Comparison of ENCODE assay signal across 4 fruit fly cellular contexts in genomic region chr3L:21224274-21224673, dm6.
TF ChIP-seq lines count a peak whose summit lies in the region.

No protein-coding gene starts in this region.

- no peak for TF ChIP-seq CTCF in whole organism, embryonic (GFP tag; optimal IDR thresholded peaks at IDR 0.05; lab: Kevin White, UChicago)

TF ChIP-seq in whole organism, adult, 20 proteins besides CTCF, POLR2A, EP300 and RAD21:
- no peak for TF ChIP-seq toe (GFP tag; optimal IDR thresholded peaks at IDR 0.05; lab: Kevin White, UChicago)
- no peak for TF ChIP-seq CG14711 (tag; optimal IDR thresholded peaks at IDR 0.05; lab: Kevin White, UChicago)
- no peak for TF ChIP-seq CG7101 (tag; optimal IDR thresholded peaks at IDR 0.05; lab: Kevin White, UChicago)
- TF ChIP-seq tj (GFP tag; optimal IDR thresholded peaks at IDR 0.05; lab: Kevin White, UChicago), result peak; percentile 5
- TF ChIP-seq bab1 (GFP tag; optimal IDR thresholded peaks at IDR 0.05; lab: Kevin White, UChicago), result no peak
- TF ChIP-seq CG7045 (GFP tag; optimal IDR thresholded peaks at IDR 0.05; lab: Kevin White, UChicago), result peak; percentile 4
- TF ChIP-seq pad (GFP tag; optimal IDR thresholded peaks at IDR 0.05; lab: Kevin White, UChicago), result no peak
- TF ChIP-seq CG1620 (GFP tag; optimal IDR thresholded peaks at IDR 0.05; lab: Kevin White, UChicago), result no peak
- peak; percentile 7 for TF ChIP-seq CG33017 (tag; optimal IDR thresholded peaks at IDR 0.05; lab: Kevin White, UChicago)
- TF ChIP-seq Crg-1 (GFP tag; optimal IDR thresholded peaks at IDR 0.05; lab: Kevin White, UChicago), result no peak
- TF ChIP-seq cic (GFP tag; optimal IDR thresholded peaks at IDR 0.05; lab: Kevin White, UChicago), result no peak
- TF ChIP-seq CG11617 (GFP tag; optimal IDR thresholded peaks at IDR 0.05; lab: Kevin White, UChicago), result peak; percentile 13

TF ChIP-seq in whole organism, embryonic, 481 proteins besides CTCF, POLR2A, EP300 and RAD21:
- TF ChIP-seq Chrac-16 (GFP tag; optimal IDR thresholded peaks at IDR 0.05; lab: Kevin White, UChicago) (no peak), gro (GFP tag; optimal IDR thresholded peaks at IDR 0.05; lab: Kevin White, UChicago) (no peak), CG31441 (GFP tag; IDR thresholded peaks at IDR 0.05; lab: Robert Waterston, UW) (peak; percentile 11; the same call in 1 of the 2 replicates), Kr (GFP tag; optimal IDR thresholded peaks at IDR 0.05; lab: Kevin White, UChicago) (no peak), CG11504 (tag; optimal IDR thresholded peaks at IDR 0.05; lab: Kevin White, UChicago) (peak; percentile 32), sima (GFP tag; optimal IDR thresholded peaks at IDR 0.05; lab: Kevin White, UChicago) (no peak), CG30403 (GFP tag; optimal IDR thresholded peaks at IDR 0.05; lab: Kevin White, UChicago) (peak; percentile 15), tll (GFP tag; optimal IDR thresholded peaks at IDR 0.05; lab: Kevin White, UChicago) (no peak), Xbp1 (GFP tag; optimal IDR thresholded peaks at IDR 0.05; lab: Kevin White, UChicago) (no peak), dmrt99B (tag; optimal IDR thresholded peaks at IDR 0.05; lab: Kevin White, UChicago) (peak; percentile 21), gem (tag; optimal IDR thresholded peaks at IDR 0.05; lab: Kevin White, UChicago) (peak; percentile 38)

TF ChIP-seq in whole organism, prepupa, 60 proteins besides CTCF, POLR2A, EP300 and RAD21 (continues in another document):
- TF ChIP-seq CG9139 (GFP tag; optimal IDR thresholded peaks at IDR 0.05; lab: Kevin White, UChicago) (no peak), cyc (GFP tag; optimal IDR thresholded peaks at IDR 0.05; lab: Kevin White, UChicago) (no peak), Eip75B (GFP tag; optimal IDR thresholded peaks at IDR 0.05; lab: Kevin White, UChicago) (no peak), CG8319 (GFP tag; optimal IDR thresholded peaks at IDR 0.05; lab: Kevin White, UChicago) (no peak), CG34406 (GFP tag; optimal IDR thresholded peaks at IDR 0.05; lab: Kevin White, UChicago) (no peak), CG8119 (GFP tag; IDR thresholded peaks at IDR 0.05; lab: Robert Waterston, UW) (peak; percentile 81), Ets96B (tag; optimal IDR thresholded peaks at IDR 0.05; lab: Kevin White, UChicago) (no peak), acj6 (GFP tag; optimal IDR thresholded peaks at IDR 0.05; lab: Kevin White, UChicago) (no peak), pdm3 (GFP tag; optimal IDR thresholded peaks at IDR 0.05; lab: Kevin White, UChicago) (peak; percentile 13), CG11762 (GFP tag; optimal IDR thresholded peaks at IDR 0.05; lab: Kevin White, UChicago; ENCODE audit: insufficient read depth) (peak; percentile 18), Eip93F (GFP tag; optimal IDR thresholded peaks at IDR 0.05; lab: Kevin White, UChicago) (no peak), CG32006 (GFP tag; optimal IDR thresholded peaks at IDR 0.05; lab: Kevin White, UChicago) (peak; percentile 91), CG8632 (GFP tag; optimal IDR thresholded peaks at IDR 0.05; lab: Kevin White, UChicago) (no peak), spab (GFP tag; optimal IDR thresholded peaks at IDR 0.05; lab: Kevin White, UChicago) (no peak), salr (GFP tag; optimal IDR thresholded peaks at IDR 0.05; lab: Kevin White, UChicago) (peak in 1 of 2 experiments; percentile 86), CG11902 (GFP tag; optimal IDR thresholded peaks at IDR 0.05; lab: Kevin White, UChicago) (no peak), Sox102F (GFP tag; optimal IDR thresholded peaks at IDR 0.05; lab: Kevin White, UChicago) (no peak), Sox14 (GFP tag; optimal IDR thresholded peaks at IDR 0.05; lab: Kevin White, UChicago) (peak; percentile 8), Lpt (GFP tag; optimal IDR thresholded peaks at IDR 0.05; lab: Kevin White, UChicago) (peak; percentile 40), Hr4 (GFP tag; optimal IDR thresholded peaks at IDR 0.05; lab: Kevin White, UChicago) (peak; percentile 68), esn (GFP tag; optimal IDR thresholded peaks at IDR 0.05; lab: Kevin White, UChicago) (no peak), achi (GFP tag; optimal IDR thresholded peaks at IDR 0.05; lab: Kevin White, UChicago) (peak; percentile 38), eg (GFP tag; IDR thresholded peaks at IDR 0.05; lab: Robert Waterston, UW) (peak; percentile 47; the same call in 2 of the 3 replicates), CG3919 (GFP tag; optimal IDR thresholded peaks at IDR 0.05; lab: Kevin White, UChicago) (peak; percentile 26), Sox15 (GFP tag; optimal IDR thresholded peaks at IDR 0.05; lab: Kevin White, UChicago) (no peak), CG1621 (tag; optimal IDR thresholded peaks at IDR 0.05; lab: Kevin White, UChicago) (no peak), CG6276 (GFP tag; optimal IDR thresholded peaks at IDR 0.05; lab: Kevin White, UChicago) (peak; percentile 88), dsx (GFP tag; optimal IDR thresholded peaks at IDR 0.05; lab: Kevin White, UChicago; ENCODE audit: poor library complexity, severe bottlenecking) (peak; percentile 6), Eip78C (GFP tag; lab: Kevin White, UChicago) (peak; percentile 86), net (GFP tag; optimal IDR thresholded peaks at IDR 0.05; lab: Kevin White, UChicago) (peak; percentile 59), CG4318 (GFP tag; optimal IDR thresholded peaks at IDR 0.05; lab: Kevin White, UChicago) (peak; percentile 78), fd85E (GFP tag; optimal IDR thresholded peaks at IDR 0.05; lab: Kevin White, UChicago) (no peak), CG10631 (GFP tag; optimal IDR thresholded peaks at IDR 0.05; lab: Kevin White, UChicago) (peak; percentile 66), CG15336 (GFP tag; IDR thresholded peaks at IDR 0.05; lab: Robert Waterston, UW) (peak; percentile 86), Gug (GFP tag; IDR thresholded peaks at IDR 0.05; lab: Robert Waterston, UW) (peak; percentile 56), OdsH (GFP tag; optimal IDR thresholded peaks at IDR 0.05; lab: Kevin White, UChicago) (peak; percentile 53)

TF ChIP-seq in whole organism, pupa, 21 proteins besides CTCF, POLR2A, EP300 and RAD21:
- peak; percentile 95 for TF ChIP-seq CG14655 (GFP tag; optimal IDR thresholded peaks at IDR 0.05; lab: Kevin White, UChicago)
- no peak for TF ChIP-seq CG32121 (GFP tag; IDR thresholded peaks at IDR 0.05; lab: Robert Waterston, UW)
- peak; percentile 90 for TF ChIP-seq CG8301 (tag; optimal IDR thresholded peaks at IDR 0.05; lab: Kevin White, UChicago)
- TF ChIP-seq Pif1A (GFP tag; optimal IDR thresholded peaks at IDR 0.05; lab: Kevin White, UChicago), result peak; percentile 16
- no peak for TF ChIP-seq CG12605 (GFP tag; IDR thresholded peaks at IDR 0.05; lab: Robert Waterston, UW)
- no peak for TF ChIP-seq CG15710 (tag; optimal IDR thresholded peaks at IDR 0.05; lab: Kevin White, UChicago)
- no peak for TF ChIP-seq CG8159 (tag; optimal IDR thresholded peaks at IDR 0.05; lab: Kevin White, UChicago)
- TF ChIP-seq Pif1B (GFP tag; optimal IDR thresholded peaks at IDR 0.05; lab: Kevin White, UChicago), result no peak
- peak; percentile 25; the same call in 1 of the 2 replicates for TF ChIP-seq rn (GFP tag; IDR thresholded peaks at IDR 0.05; lab: Robert Waterston, UW)
- no peak for TF ChIP-seq CG10348 (GFP tag; IDR thresholded peaks at IDR 0.05; lab: Robert Waterston, UW)
- TF ChIP-seq EcR (GFP tag; optimal IDR thresholded peaks at IDR 0.05; lab: Kevin White, UChicago), result no peak
- TF ChIP-seq D1 (tag; optimal IDR thresholded peaks at IDR 0.05; lab: Kevin White, UChicago), result no peak
- no peak; the same call in 2 of the 3 replicates for TF ChIP-seq CG4496 (GFP tag; IDR thresholded peaks at IDR 0.05; lab: Robert Waterston, UW)
